Fruit fly (Drosophila melanogaster): Measurements from ENCODE around the gene tsg.

dm6 chrX:12017815-12018439 is 29.2 kb upstream of the tsg start, which contains the start of gene Chrac-16:
- TF ChIP-seq toe (GFP tag; optimal IDR thresholded peaks at IDR 0.05) (no peak), cic (GFP tag; optimal IDR thresholded peaks at IDR 0.05) (no peak), Crg-1 (GFP tag; optimal IDR thresholded peaks at IDR 0.05) (no peak), bab1 (GFP tag; optimal IDR thresholded peaks at IDR 0.05) (no peak), CG7101 (tag; optimal IDR thresholded peaks at IDR 0.05) (no peak)
